Worm (Caenorhabditis elegans): ENCODE results near the gene tdo-2.

DNA sequence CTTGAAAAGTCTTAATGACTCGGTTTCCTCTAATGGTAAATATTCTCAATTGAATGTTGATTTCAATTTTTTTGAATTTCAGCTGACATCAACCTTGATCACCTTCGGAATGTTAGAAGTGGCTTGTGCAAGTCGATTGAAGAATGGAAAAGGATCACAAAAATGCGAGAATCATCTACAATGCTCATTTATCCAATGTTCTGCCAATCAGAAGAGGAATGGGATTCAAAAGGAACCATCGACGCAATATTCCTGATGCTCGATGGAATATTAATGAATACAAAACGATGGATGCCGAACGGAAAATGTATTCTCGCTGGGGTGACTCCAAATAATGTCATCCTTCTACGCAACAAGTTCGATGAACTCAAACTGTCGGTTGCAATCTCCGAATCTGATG is 41.8 kb upstream of the tdo-2 start:
- no peak for TF ChIP-seq ceh-100 (GFP tag; IDR thresholded peaks at IDR 0.05)
- TF ChIP-seq attf-3 (GFP tag; conservative IDR thresholded peaks at IDR 0.05), result no peak
- no peak for TF ChIP-seq lin-40 (tag; optimal IDR thresholded peaks at IDR 0.05)
- TF ChIP-seq ZK185.1 (tag; optimal IDR thresholded peaks at IDR 0.05; ENCODE audit: poor library complexity, severe bottlenecking), result no peak
- no peak for TF ChIP-seq fkh-3 (tag; optimal IDR thresholded peaks at IDR 0.05)
- no peak for TF ChIP-seq madf-10 (tag; optimal IDR thresholded peaks at IDR 0.05)
- no peak for TF ChIP-seq snpc-4 (GFP tag; optimal IDR thresholded peaks at IDR 0.05)
- TF ChIP-seq snpc-4 (tag; optimal IDR thresholded peaks at IDR 0.05), result no peak
